Worm (Caenorhabditis elegans) whole organism, L4 larva: Measurements from ENCODE around the gene T15B7.14.

Experiments
- ZK337.2 ChIP-seq: fragments of 200-800 bp; sonication (Bioruptor generic); IDR thresholded peaks from 2 replicates; pipeline ENCODE4 v1.3.6; 2022; ENCODE audit warnings: missing genetic modification reagents, missing genetic modification characterization, missing compliant biosample characterization
- ZK546.5 ChIP-seq, 2 experiments: sonication (generic microtip); optimal IDR thresholded peaks; 2 replicates each; lab custom pipeline; 2017; ENCODE audit warnings: missing biosample characterization in 2 of 2, missing genetic modification characterization in 2 of 2
- hlh-11 ChIP-seq: fragments of 200-800 bp; sonication (Bioruptor generic); optimal IDR thresholded peaks from 2 replicates; lab custom pipeline; 2018; ENCODE audit warnings: mild to moderate bottlenecking, missing genetic modification characterization, missing compliant biosample characterization
- nhr-102 ChIP-seq: sonication (generic microtip); optimal IDR thresholded peaks from 2 replicates; lab custom pipeline; 2016; ENCODE audit warnings: mild to moderate bottlenecking, missing genetic modification characterization, moderate library complexity, missing compliant biosample characterization
- nhr-237 ChIP-seq: sonication (generic microtip); optimal IDR thresholded peaks from 2 replicates; lab custom pipeline; 2017; ENCODE audit warnings: missing biosample characterization, missing genetic modification characterization
- nhr-28 ChIP-seq: fragments of 150-350 bp; optimal IDR thresholded peaks from 2 replicates; lab custom pipeline; 2014; ENCODE audit warnings: missing biosample characterization, missing genetic modification characterization
- unc-62 ChIP-seq, 3 experiments: fragments of 150-350 bp in 1 of 3; sonication (generic microtip); optimal IDR thresholded peaks in 2 of 3; peaks in 1 of 3; 1 replicate in 1 of 3; 2 replicates in 2 of 3; lab custom pipeline; 2014 to 2017; ENCODE audit warnings: missing biosample characterization in 3 of 3, missing genetic modification characterization in 3 of 3, missing genetic modification reagents in 3 of 3, missing genotype in 1 of 3

ce11 chrV:6882452-6882939 lies 47.4 kb upstream of the T15B7.14 start:
- no peak for TF ChIP-seq hlh-11 (tag; lab: Kevin White, UChicago)
- no peak for TF ChIP-seq ZK337.2 (GFP tag; lab: Robert Waterston, UW)
- TF ChIP-seq nhr-237 (tag; lab: Kevin White, UChicago), result no peak
- no peak for TF ChIP-seq unc-62 (GFP tag; optimal IDR thresholded peaks at IDR 0.05 in 1 of 2; lab: Kevin White, UChicago)
- no peak for TF ChIP-seq unc-62 (tag; optimal IDR thresholded peaks at IDR 0.05; lab: Kevin White, UChicago)
- no peak for TF ChIP-seq ZK546.5 (tag; optimal IDR thresholded peaks at IDR 0.05; lab: Kevin White, UChicago)
- TF ChIP-seq nhr-28 (tag; lab: Kevin White, UChicago), result no peak
- TF ChIP-seq nhr-102, result no peak
